Worm (Caenorhabditis elegans) whole organism, early embryonic: ENCODE results near the gene C16D2.1.

ENCODE experiments used
- B0310.2 ChIP-seq: sonication (generic microtip); optimal IDR thresholded peaks from 2 replicates; lab custom pipeline; 2016; ENCODE audit warnings: mild to moderate bottlenecking, missing genetic modification characterization, missing compliant biosample characterization
- F13C5.2 ChIP-seq: sonication (generic microtip); optimal IDR thresholded peaks from 2 replicates; lab custom pipeline; 2017; ENCODE audit warnings: mild to moderate bottlenecking, missing genetic modification characterization, inconsistent platforms, missing compliant biosample characterization
- aly-1 ChIP-seq: sonication (generic microtip); optimal IDR thresholded peaks from 2 replicates; lab custom pipeline; 2016; ENCODE audit warnings: missing genetic modification characterization, missing compliant biosample characterization
- ama-1 ChIP-seq: fragments of 150-350 bp; optimal IDR thresholded peaks from 2 replicates; lab custom pipeline; 2014
- ceh-13 ChIP-seq: fragments of 200-800 bp; sonication (Bioruptor generic); optimal IDR thresholded peaks from 2 replicates; lab custom pipeline; 2018; ENCODE audit warnings: mild to moderate bottlenecking, missing genetic modification characterization, missing compliant biosample characterization
- ceh-36 ChIP-seq: sonication (generic microtip); optimal IDR thresholded peaks from 2 replicates; lab custom pipeline; 2016; ENCODE audit warnings: missing genetic modification characterization, inconsistent platforms, missing compliant biosample characterization
- ets-7 ChIP-seq: sonication (generic microtip); optimal IDR thresholded peaks from 2 replicates; lab custom pipeline; 2016; ENCODE audit warnings: missing genotype, missing genetic modification characterization, missing compliant biosample characterization
- flt-1 ChIP-seq: fragments of 200-800 bp; sonication (Bioruptor generic); IDR thresholded peaks from 2 replicates; pipeline ENCODE4 v1.3.6; 2022; ENCODE audit warnings: missing genetic modification characterization, missing compliant biosample characterization
- hmbx-1 ChIP-seq: sonication (generic microtip); optimal IDR thresholded peaks from 2 replicates; lab custom pipeline; 2016; ENCODE audit warnings: mild to moderate bottlenecking, missing genetic modification characterization, missing compliant biosample characterization
- hmg-4 ChIP-seq: fragments of 200-800 bp; sonication (Bioruptor generic); optimal IDR thresholded peaks from 2 replicates; lab custom pipeline; 2018; ENCODE audit warnings: mild to moderate bottlenecking, missing genetic modification characterization, missing compliant biosample characterization
- hnd-1 ChIP-seq: sonication (generic microtip); optimal IDR thresholded peaks from 2 replicates; lab custom pipeline; 2016; ENCODE audit warnings: missing genetic modification characterization, missing compliant biosample characterization
- pes-1 ChIP-seq: fragments of 200-800 bp; sonication (Bioruptor generic); IDR thresholded peaks from 2 replicates; pipeline ENCODE4 v1.3.6; 2022; ENCODE audit warnings: missing genetic modification reagents, missing genetic modification characterization, missing compliant biosample characterization
- scrt-1 ChIP-seq: fragments of 200-800 bp; sonication (Bioruptor generic); IDR thresholded peaks from 2 replicates; pipeline ENCODE4 v1.3.6; 2022; ENCODE audit warnings: missing genetic modification characterization, missing compliant biosample characterization
- sea-1 ChIP-seq: fragments of 200-800 bp; sonication (Bioruptor generic); conservative IDR thresholded peaks from 2 replicates; pipeline ENCODE4 v1.3.6; 2022; ENCODE audit warnings: missing genetic modification characterization, missing compliant biosample characterization
- tbx-11 ChIP-seq: fragments of 200-800 bp; sonication (Bioruptor generic); IDR thresholded peaks from 2 replicates; pipeline ENCODE4 v1.3.6; 2022; ENCODE audit warnings: missing genetic modification characterization, missing compliant biosample characterization
- tbx-37 ChIP-seq: fragments of 200-800 bp; sonication (Bioruptor generic); conservative IDR thresholded peaks from 2 replicates; pipeline ENCODE4 v1.3.6; 2022; ENCODE audit warnings: missing genetic modification reagents, missing genetic modification characterization, missing compliant biosample characterization
- tra-4 ChIP-seq: sonication (generic microtip); optimal IDR thresholded peaks from 2 replicates; lab custom pipeline; 2017; ENCODE audit warnings: missing genetic modification characterization, missing compliant biosample characterization

Gene C16D2.1

ce11 chrII:9148079-9148478 is 16.6 kb downstream of the C16D2.1 start:
- TF ChIP-seq hnd-1 (tag; lab: Kevin White, UChicago) (no peak), scrt-1 (GFP tag; lab: Robert Waterston, UW) (no peak), ets-7 (no peak), flt-1 (GFP tag; lab: Robert Waterston, UW) (no peak), hmg-4 (no peak), tbx-37 (GFP tag; lab: Robert Waterston, UW) (no peak)

DNA sequence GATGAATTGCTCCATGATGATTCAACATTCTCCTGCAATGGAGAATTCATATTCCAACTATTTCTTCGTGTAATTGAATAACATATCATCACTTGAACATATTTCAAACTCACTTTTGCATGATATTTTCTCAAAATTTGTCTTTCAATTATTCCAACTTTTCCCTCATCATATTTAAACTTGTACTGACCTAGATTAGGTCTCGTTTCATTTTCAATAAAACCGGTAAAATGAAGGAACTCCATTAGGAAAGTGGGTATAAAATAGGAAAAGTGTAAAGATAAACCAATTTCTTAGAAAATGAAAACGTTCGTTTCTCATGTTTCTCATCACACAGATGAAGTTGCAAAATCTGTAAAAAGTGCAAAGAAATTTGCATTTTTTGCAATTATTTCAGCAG is 20.8 kb downstream of the C16D2.1 start, which contains the start of gene col-78:
Gene col-78, plus strand, starts transcription at position 301 of the 400 bp plus-strand sequence.
- TF ChIP-seq tbx-11: no peak
- no peak for TF ChIP-seq F13C5.2
- TF ChIP-seq ama-1 (lab: Kevin White, UChicago): no peak
- no peak for TF ChIP-seq tra-4 (tag; lab: Kevin White, UChicago)
- no peak for TF ChIP-seq aly-1
- TF ChIP-seq hmbx-1 (tag; lab: Kevin White, UChicago): no peak
- TF ChIP-seq flt-1 (GFP tag; lab: Robert Waterston, UW): no peak
- no peak for TF ChIP-seq ets-7
- TF ChIP-seq ceh-13 (GFP tag; lab: Kevin White, UChicago): no peak
- TF ChIP-seq hmg-4: no peak
- no peak for TF ChIP-seq tbx-37 (GFP tag; lab: Robert Waterston, UW)
- TF ChIP-seq B0310.2 (tag; lab: Kevin White, UChicago): no peak
- TF ChIP-seq pes-1 (GFP tag; lab: Robert Waterston, UW): no peak
- no peak for TF ChIP-seq hnd-1 (tag; lab: Kevin White, UChicago)
- no peak for TF ChIP-seq sea-1 (GFP tag; lab: Robert Waterston, UW)

ce11 chrII:9154339-9154738 is 22.9 kb downstream of the C16D2.1 start:
- TF ChIP-seq hmbx-1 (tag; lab: Kevin White, UChicago): no peak
- TF ChIP-seq B0310.2 (tag; lab: Kevin White, UChicago): no peak
- TF ChIP-seq flt-1 (GFP tag; lab: Robert Waterston, UW): no peak
- no peak for TF ChIP-seq hnd-1 (tag; lab: Kevin White, UChicago)
- TF ChIP-seq tbx-11: no peak
- TF ChIP-seq tbx-37 (GFP tag; lab: Robert Waterston, UW): no peak
- TF ChIP-seq pes-1 (GFP tag; lab: Robert Waterston, UW): no peak
- no peak for TF ChIP-seq F13C5.2
- no peak for TF ChIP-seq ceh-13 (GFP tag; lab: Kevin White, UChicago)
- no peak for TF ChIP-seq ama-1 (lab: Kevin White, UChicago)

DNA sequence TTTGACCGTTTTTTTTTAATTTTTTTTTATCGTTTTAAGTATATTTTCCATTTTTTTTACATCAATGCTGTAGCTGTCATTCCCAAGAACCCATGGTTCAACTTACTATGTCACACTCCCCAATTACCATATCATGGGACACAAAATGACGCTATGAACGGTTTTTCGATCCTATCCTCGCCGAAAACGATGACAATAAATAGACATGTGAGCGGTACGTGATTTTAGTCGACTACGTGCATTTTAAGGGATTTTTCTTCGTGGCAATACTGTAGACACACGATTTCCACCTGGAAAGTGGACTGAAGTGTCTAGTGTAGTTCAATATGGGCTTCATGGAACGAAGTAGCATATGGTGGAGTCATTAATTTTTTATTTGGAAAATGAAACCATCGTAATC is 24.8 kb downstream of the C16D2.1 start:
- TF ChIP-seq ama-1 (lab: Kevin White, UChicago): no peak
- TF ChIP-seq tbx-37 (GFP tag; lab: Robert Waterston, UW): no peak
- no peak for TF ChIP-seq pes-1 (GFP tag; lab: Robert Waterston, UW)

DNA sequence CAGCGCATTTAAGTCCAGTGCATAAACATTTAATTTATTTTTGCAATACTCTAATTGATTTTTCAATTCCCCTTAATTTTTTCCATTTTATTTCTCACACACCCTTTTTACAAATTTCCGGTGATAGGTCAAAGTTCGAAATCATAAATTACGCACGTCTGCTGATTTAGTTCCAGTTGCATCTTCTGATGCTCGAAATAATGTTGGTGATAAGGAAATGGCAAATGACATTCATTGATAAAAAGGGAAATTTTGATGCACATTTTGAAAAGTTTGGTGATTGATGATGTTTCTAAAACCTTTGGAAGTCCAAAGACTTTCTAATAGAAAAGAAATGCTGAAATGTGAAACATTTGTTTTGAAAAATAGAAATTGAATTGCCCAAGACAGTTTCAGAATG is 25.7 kb downstream of the C16D2.1 start:
- TF ChIP-seq pes-1 (GFP tag; lab: Robert Waterston, UW) (no peak), tbx-11 (no peak), hmbx-1 (tag; lab: Kevin White, UChicago) (no peak), tra-4 (tag; lab: Kevin White, UChicago) (no peak), ceh-13 (GFP tag; lab: Kevin White, UChicago) (no peak), ceh-36 (tag; lab: Kevin White, UChicago) (no peak), ets-7 (no peak), tbx-37 (GFP tag; lab: Robert Waterston, UW) (no peak), aly-1 (no peak), ama-1 (lab: Kevin White, UChicago) (no peak), hnd-1 (tag; lab: Kevin White, UChicago) (no peak)

ce11 chrII:9158029-9158428 is 26.6 kb downstream of the C16D2.1 start, which contains the start of gene oac-54:
Gene oac-54, plus strand, starts transcription at chrII:9158111.
- no peak for TF ChIP-seq scrt-1 (GFP tag; lab: Robert Waterston, UW)
- TF ChIP-seq sea-1 (GFP tag; lab: Robert Waterston, UW): no peak
- no peak for TF ChIP-seq F13C5.2
- TF ChIP-seq ama-1 (lab: Kevin White, UChicago): no peak
- no peak for TF ChIP-seq flt-1 (GFP tag; lab: Robert Waterston, UW)
- no peak for TF ChIP-seq ceh-36 (tag; lab: Kevin White, UChicago)
- no peak for TF ChIP-seq tbx-37 (GFP tag; lab: Robert Waterston, UW)

ce11 chrII:9160197-9160806 is 28.8 kb downstream of the C16D2.1 start:
- TF ChIP-seq ets-7: no peak
- TF ChIP-seq scrt-1 (GFP tag; lab: Robert Waterston, UW): no peak
- no peak for TF ChIP-seq sea-1 (GFP tag; lab: Robert Waterston, UW)
- no peak for TF ChIP-seq ceh-36 (tag; lab: Kevin White, UChicago)
- TF ChIP-seq pes-1 (GFP tag; lab: Robert Waterston, UW): no peak
- no peak for TF ChIP-seq hmbx-1 (tag; lab: Kevin White, UChicago)
- no peak for TF ChIP-seq ceh-13 (GFP tag; lab: Kevin White, UChicago)
- no peak for TF ChIP-seq tbx-11
- TF ChIP-seq tra-4 (tag; lab: Kevin White, UChicago): no peak
- no peak for TF ChIP-seq hnd-1 (tag; lab: Kevin White, UChicago)
- no peak for TF ChIP-seq ama-1 (lab: Kevin White, UChicago)
- TF ChIP-seq F13C5.2: no peak
- no peak for TF ChIP-seq aly-1
- TF ChIP-seq B0310.2 (tag; lab: Kevin White, UChicago): no peak
- TF ChIP-seq flt-1 (GFP tag; lab: Robert Waterston, UW): no peak
- TF ChIP-seq hmg-4: no peak
- no peak for TF ChIP-seq tbx-37 (GFP tag; lab: Robert Waterston, UW)

- no peak for TF ChIP-seq flt-1 (GFP tag; lab: Robert Waterston, UW)
- no peak for TF ChIP-seq ceh-36 (tag; lab: Kevin White, UChicago)
- no peak for TF ChIP-seq hnd-1 (tag; lab: Kevin White, UChicago)
- TF ChIP-seq hmg-4: no peak
Observed at ce11 chrII:9161023-9161422, 29.6 kb downstream of the C16D2.1 start, which contains the start of gene rhy-1. Gene rhy-1, plus strand, starts transcription at chrII:9161379.
